Worm (Caenorhabditis elegans): ENCODE measurements around the gene nhr-186.

The nhr-186 gene

ce11 chrV:3884550-3884949, 29.8 kb upstream of the nhr-186 start:
- no peak for TF ChIP-seq zip-4 (GFP tag; optimal IDR thresholded peaks at IDR 0.05)
- peak; percentile 65 for TF ChIP-seq dsc-1 (tag; optimal IDR thresholded peaks at IDR 0.05)
- no peak for TF ChIP-seq nhr-20 (tag; optimal IDR thresholded peaks at IDR 0.05)
- TF ChIP-seq mab-9 (GFP tag; IDR thresholded peaks at IDR 0.05): no peak
- peak; percentile 38 for TF ChIP-seq fkh-8 (tag; optimal IDR thresholded peaks at IDR 0.05)
- no peak for TF ChIP-seq xbp-1 (tag; optimal IDR thresholded peaks at IDR 0.05)
- no peak for TF ChIP-seq fkh-10 (GFP tag; optimal IDR thresholded peaks at IDR 0.05)
- TF ChIP-seq ceh-8 (GFP tag; optimal IDR thresholded peaks at IDR 0.05): peak; percentile 70
- peak; percentile 3 for TF ChIP-seq nhr-71 (tag; optimal IDR thresholded peaks at IDR 0.05)

- TF ChIP-seq ceh-82 (tag; optimal IDR thresholded peaks at IDR 0.05) (no peak), mab-9 (GFP tag; IDR thresholded peaks at IDR 0.05) (no peak), fos-1 (tag; optimal IDR thresholded peaks at IDR 0.05) (no peak), zag-1 (tag; optimal IDR thresholded peaks at IDR 0.05) (no peak), ceh-88 (GFP tag; IDR thresholded peaks at IDR 0.05) (no peak), lin-39 (tag; optimal IDR thresholded peaks at IDR 0.05) (no peak), C16A3.4 (tag; optimal IDR thresholded peaks at IDR 0.05) (no peak), nhr-12 (tag; optimal IDR thresholded peaks at IDR 0.05) (no peak), nhr-19 (GFP tag; conservative IDR thresholded peaks at IDR 0.05) (no peak), nhr-20 (tag; optimal IDR thresholded peaks at IDR 0.05) (no peak), grh-1 (GFP tag; IDR thresholded peaks at IDR 0.05) (no peak), fkh-8 (tag; optimal IDR thresholded peaks at IDR 0.05) (no peak)
Observed at ce11 chrV:3878223-3878622, 23.5 kb upstream of the nhr-186 start, which contains the start of gene nhr-159. Gene nhr-159, minus strand, starts transcription at chrV:3878323.

ce11 chrV:3877242-3877641, 22.5 kb upstream of the nhr-186 start:
- TF ChIP-seq elt-3 (tag; optimal IDR thresholded peaks at IDR 0.05) (no peak), ceh-82 (tag; optimal IDR thresholded peaks at IDR 0.05) (no peak), nhr-28 (tag; optimal IDR thresholded peaks at IDR 0.05) (no peak), nhr-71 (tag; optimal IDR thresholded peaks at IDR 0.05) (peak; percentile 5), dsc-1 (tag; optimal IDR thresholded peaks at IDR 0.05) (peak; percentile 85), pax-3 (tag; optimal IDR thresholded peaks at IDR 0.05) (peak; percentile 14), tlp-1 (tag; optimal IDR thresholded peaks at IDR 0.05) (no peak), nhr-77 (tag; optimal IDR thresholded peaks at IDR 0.05) (no peak), fkh-8 (tag; optimal IDR thresholded peaks at IDR 0.05) (peak; percentile 75), fos-1 (tag; optimal IDR thresholded peaks at IDR 0.05) (no peak), nhr-47 (tag; optimal IDR thresholded peaks at IDR 0.05) (peak; percentile 13)

ce11 chrV:3874102-3874744, 19.5 kb upstream of the nhr-186 start, which contains the start of gene nhr-158:
Gene nhr-158, minus strand, starts transcription at chrV:3874152.
- TF ChIP-seq nhr-71 (tag; optimal IDR thresholded peaks at IDR 0.05) (peak; percentile 83), hlh-17 (GFP tag; optimal IDR thresholded peaks at IDR 0.05; ENCODE audit: borderline replicate concordance) (no peak), blmp-1 (tag; optimal IDR thresholded peaks at IDR 0.05) (no peak), pax-3 (tag; optimal IDR thresholded peaks at IDR 0.05) (peak; percentile 36), nhr-11 (tag; optimal IDR thresholded peaks at IDR 0.05) (peak; percentile 48), sox-4 (tag; optimal IDR thresholded peaks at IDR 0.05) (peak; percentile 37), dsc-1 (tag; optimal IDR thresholded peaks at IDR 0.05) (peak; percentile 94), ztf-11 (tag; optimal IDR thresholded peaks at IDR 0.05) (no peak), C16A3.4 (tag; optimal IDR thresholded peaks at IDR 0.05) (no peak), tlp-1 (tag; optimal IDR thresholded peaks at IDR 0.05) (no peak), lin-14 (GFP tag; optimal IDR thresholded peaks at IDR 0.05) (peak; percentile 43), tbx-2 (tag; optimal IDR thresholded peaks at IDR 0.05) (no peak), fkh-8 (tag; optimal IDR thresholded peaks at IDR 0.05) (peak; percentile 90), hpl-2 (GFP tag; optimal IDR thresholded peaks at IDR 0.05) (no peak), fkh-4 (tag; optimal IDR thresholded peaks at IDR 0.05; ENCODE audit: borderline replicate concordance) (peak; percentile 18), F16B12.6 (tag; optimal IDR thresholded peaks at IDR 0.05) (no peak), lsy-2 (tag; optimal IDR thresholded peaks at IDR 0.05) (peak in 1 of 2 experiments; percentile 45), zip-4 (GFP tag; optimal IDR thresholded peaks at IDR 0.05) (no peak), nhr-20 (tag; optimal IDR thresholded peaks at IDR 0.05) (peak; percentile 32), nhr-47 (tag; optimal IDR thresholded peaks at IDR 0.05) (peak; percentile 86), nhr-77 (tag; optimal IDR thresholded peaks at IDR 0.05) (no peak), nhr-28 (tag; optimal IDR thresholded peaks at IDR 0.05) (no peak), fos-1 (tag; optimal IDR thresholded peaks at IDR 0.05) (peak; percentile 61), grh-1 (GFP tag; IDR thresholded peaks at IDR 0.05) (no peak), fkh-10 (GFP tag; optimal IDR thresholded peaks at IDR 0.05) (no peak), lir-3 (tag; optimal IDR thresholded peaks at IDR 0.05; ENCODE audit: poor library complexity) (no peak), swsn-7 (tag; optimal IDR thresholded peaks at IDR 0.05) (peak; percentile 18), ceh-88 (GFP tag; IDR thresholded peaks at IDR 0.05) (no peak)

Data from whole organism, L1 larva.